Fruit fly (Drosophila melanogaster) S2 (cell line): ENCODE data around the gene CtsL4.

Source experiments
- CG8478 ChIP-seq: fragments of >200 bp; optimal IDR thresholded peaks from 2 replicates; lab custom pipeline; 2018
- CTCF ChIP-seq, 2 experiments: fragments of >200 bp; optimal IDR thresholded peaks; 2 replicates each; lab custom pipeline; 2018

DNA sequence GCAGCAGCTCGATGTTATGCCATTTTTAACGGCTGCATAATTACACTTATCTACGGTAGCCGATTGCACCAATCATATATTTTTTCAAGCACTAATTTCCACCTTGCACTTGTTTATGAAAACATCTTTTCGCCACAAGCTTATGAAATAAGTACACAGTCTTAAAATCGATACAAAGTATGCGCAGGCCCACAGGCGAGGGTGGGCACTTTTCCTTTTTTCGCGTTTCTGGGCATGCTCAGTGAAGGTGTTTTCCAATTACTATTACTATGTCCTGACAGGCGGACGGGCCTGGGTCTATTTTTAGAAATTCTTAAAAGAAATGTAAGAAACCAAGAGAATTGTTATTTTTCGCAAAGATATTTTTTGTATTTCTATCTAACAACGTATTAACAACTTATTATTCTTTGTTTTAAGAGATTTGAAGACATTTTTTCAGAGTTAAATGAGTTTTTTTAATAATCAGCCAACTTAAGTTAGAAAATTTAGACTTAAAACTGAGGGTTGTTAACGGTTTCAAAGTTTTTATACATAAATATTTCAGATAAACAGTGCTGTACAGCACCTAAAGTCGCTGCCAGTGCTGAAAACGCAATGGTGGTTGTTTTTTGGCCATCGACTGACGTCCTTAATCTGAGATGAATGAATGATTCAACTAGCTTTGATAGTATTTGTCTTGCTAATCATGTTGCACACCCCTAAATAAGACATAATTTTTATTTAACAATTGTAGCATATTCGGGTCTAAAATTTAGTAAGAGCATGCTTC lies 45.6 kb downstream of the CtsL4 start, which contains the start of gene Cdk5alpha:
- TF ChIP-seq CTCF (optimal IDR thresholded peaks at IDR 0.05; lab: Kevin White, UChicago) (no peak), CG8478 (lab: Kevin White, UChicago) (no peak)
